Worm (Caenorhabditis elegans): Measurements from ENCODE around the gene R05A10.4.
A peak's percentile ranks its signal among the peaks of the same experiment; 100 is the strongest.

The R05A10.4 gene

ce11 chrIV:14177058-14177457 is 4.8 kb downstream of the R05A10.4 start, which contains the start of gene R05A10.2:
Gene R05A10.2, plus strand, starts transcription at chrIV:14177271.
- TF ChIP-seq nhr-179 (tag; optimal IDR thresholded peaks at IDR 0.05) (no peak), cebp-2 (GFP tag; IDR thresholded peaks at IDR 0.05) (no peak), ceh-91 (GFP tag; IDR thresholded peaks at IDR 0.05) (no peak), F33H1.4 (GFP tag; IDR thresholded peaks at IDR 0.05) (no peak), pbrm-1 (GFP tag; IDR thresholded peaks at IDR 0.05) (no peak), ztf-6 (GFP tag; IDR thresholded peaks at IDR 0.05) (no peak), F37B4.10 (GFP tag; IDR thresholded peaks at IDR 0.05) (no peak), K12H6.12 (tag; optimal IDR thresholded peaks at IDR 0.05) (no peak)

- TF ChIP-seq attf-5 (GFP tag; optimal IDR thresholded peaks at IDR 0.05) (no peak), snpc-4 (GFP tag; optimal IDR thresholded peaks at IDR 0.05) (peak; percentile 30), snpc-4 (tag; optimal IDR thresholded peaks at IDR 0.05) (no peak)
These were observed 9.8 kb downstream of the R05A10.4 start, which contains the start of gene R05A10.1 for ce11 chrIV:14182077-14182476. Gene R05A10.1, plus strand, starts transcription at chrIV:14182377.

ce11 chrIV:14186264-14186663 is 14.0 kb downstream of the R05A10.4 start:
- TF ChIP-seq Y56A3A.18 (GFP tag; IDR thresholded peaks at IDR 0.05) (no peak), nfya-2 (GFP tag; IDR thresholded peaks at IDR 0.05) (no peak), ets-4 (GFP tag; optimal IDR thresholded peaks at IDR 0.05) (no peak), F37B4.10 (GFP tag; IDR thresholded peaks at IDR 0.05) (no peak), T07F8.4 (tag; optimal IDR thresholded peaks at IDR 0.05) (no peak), bed-2 (GFP tag; IDR thresholded peaks at IDR 0.05) (no peak), nhr-120 (GFP tag; IDR thresholded peaks at IDR 0.05) (no peak), hmg-20 (GFP tag; IDR thresholded peaks at IDR 0.05) (no peak), athp-1 (tag; optimal IDR thresholded peaks at IDR 0.05) (no peak), nhr-27 (tag; optimal IDR thresholded peaks at IDR 0.05) (no peak), mes-4 (tag; optimal IDR thresholded peaks at IDR 0.05) (no peak), die-1 (tag; optimal IDR thresholded peaks at IDR 0.05) (no peak), lin-40 (tag; optimal IDR thresholded peaks at IDR 0.05) (no peak), somi-1 (GFP tag; optimal IDR thresholded peaks at IDR 0.05) (no peak), let-526 (GFP tag; IDR thresholded peaks at IDR 0.05) (no peak), hlh-26 (GFP tag; conservative IDR thresholded peaks at IDR 0.05) (no peak), snpc-1.1 (tag; optimal IDR thresholded peaks at IDR 0.05; ENCODE audit: insufficient read depth) (no peak), F55B11.4 (tag; optimal IDR thresholded peaks at IDR 0.05; ENCODE audit: borderline replicate concordance, insufficient read depth) (no peak), B0336.3 (GFP tag; IDR thresholded peaks at IDR 0.05) (no peak), Y53F4B.3 (GFP tag; IDR thresholded peaks at IDR 0.05) (no peak)

- TF ChIP-seq nhr-120 (GFP tag; IDR thresholded peaks at IDR 0.05) (no peak), tbx-9 (tag; optimal IDR thresholded peaks at IDR 0.05; ENCODE audit: borderline replicate concordance) (no peak), ceh-58 (GFP tag; IDR thresholded peaks at IDR 0.05) (no peak), F57A8.1 (GFP tag; optimal IDR thresholded peaks at IDR 0.05) (no peak), chd-7 (tag; optimal IDR thresholded peaks at IDR 0.05) (no peak), nfyb-1 (GFP tag; IDR thresholded peaks at IDR 0.05) (no peak), pbrm-1 (GFP tag; IDR thresholded peaks at IDR 0.05) (no peak), nhr-80 (tag; optimal IDR thresholded peaks at IDR 0.05) (no peak), ama-1 (optimal IDR thresholded peaks at IDR 0.05) (no peak), ama-1 (GFP tag; optimal IDR thresholded peaks at IDR 0.05) (no peak), nfya-1 (tag; optimal IDR thresholded peaks at IDR 0.05; ENCODE audit: borderline replicate concordance, insufficient read depth) (no peak), repo-1 (tag; optimal IDR thresholded peaks at IDR 0.05) (no peak), lsl-1 (GFP tag; optimal IDR thresholded peaks at IDR 0.05) (no peak), D2030.7 (GFP tag; IDR thresholded peaks at IDR 0.05) (no peak), atf-7 (tag; optimal IDR thresholded peaks at IDR 0.05) (no peak), hlh-26 (GFP tag; conservative IDR thresholded peaks at IDR 0.05) (no peak), T07F8.4 (tag; optimal IDR thresholded peaks at IDR 0.05) (no peak), tlf-1 (GFP tag; optimal IDR thresholded peaks at IDR 0.05) (no peak), nhr-90 (tag; optimal IDR thresholded peaks at IDR 0.05) (no peak)
These were observed 19.6 kb downstream of the R05A10.4 start, which contains the start of gene K01G12.22 for ce11 chrIV:14191919-14192318. Gene K01G12.22, plus strand, starts transcription at chrIV:14192219.

Measured in whole organism, young adult.